Worm (Caenorhabditis elegans) whole organism, late embryonic: ENCODE data around the gene K11E4.1.

Source experiments
- C08G9.2 ChIP-seq: sonication (generic microtip); optimal IDR thresholded peaks from 2 replicates; lab custom pipeline; 2016; ENCODE audit warnings: mild to moderate bottlenecking, missing genetic modification characterization, moderate library complexity, missing compliant biosample characterization
- K09A11.1 ChIP-seq: sonication (generic microtip); optimal IDR thresholded peaks from 2 replicates; lab custom pipeline; 2017; ENCODE audit warnings: antibody characterized with exemption, mild to moderate bottlenecking, missing genetic modification characterization, missing compliant biosample characterization; ENCODE audit not compliant: insufficient read depth
- ceh-18 ChIP-seq: sonication (generic microtip); optimal IDR thresholded peaks from 2 replicates; lab custom pipeline; 2016; ENCODE audit warnings: missing genetic modification characterization, missing compliant biosample characterization
- ceh-30 ChIP-seq: fragments of 150-350 bp; optimal IDR thresholded peaks from 2 replicates; lab custom pipeline; 2014; ENCODE audit warnings: missing biosample characterization, missing genetic modification characterization
- ceh-31 ChIP-seq: sonication (generic microtip); optimal IDR thresholded peaks from 2 replicates; lab custom pipeline; 2016; ENCODE audit warnings: missing genetic modification characterization, missing compliant biosample characterization
- ceh-34 ChIP-seq: sonication (generic microtip); optimal IDR thresholded peaks from 2 replicates; lab custom pipeline; 2016; ENCODE audit warnings: mild to moderate bottlenecking, missing genetic modification characterization, missing compliant biosample characterization
- dmd-4 ChIP-seq: sonication (generic microtip); optimal IDR thresholded peaks from 2 replicates; lab custom pipeline; 2016; ENCODE audit warnings: borderline replicate concordance, missing genetic modification characterization, missing compliant biosample characterization
- elt-2 ChIP-seq: sonication (generic microtip); optimal IDR thresholded peaks from 2 replicates; lab custom pipeline; 2016; ENCODE audit warnings: missing genetic modification reagents, missing genetic modification characterization, missing compliant biosample characterization
- elt-4 ChIP-seq: sonication (generic microtip); optimal IDR thresholded peaks from 2 replicates; lab custom pipeline; 2016; ENCODE audit warnings: missing genetic modification characterization, missing compliant biosample characterization
- ets-4 ChIP-seq: sonication (generic microtip); optimal IDR thresholded peaks from 2 replicates; lab custom pipeline; 2016; ENCODE audit warnings: missing genetic modification characterization, missing compliant biosample characterization
- fkh-10 ChIP-seq: fragments of 150-350 bp; optimal IDR thresholded peaks from 2 replicates; lab custom pipeline; 2014; ENCODE audit warnings: missing biosample characterization, missing genetic modification reagents, missing genetic modification characterization
- fkh-6 ChIP-seq: sonication (generic microtip); optimal IDR thresholded peaks from 2 replicates; lab custom pipeline; 2016; ENCODE audit warnings: missing genetic modification characterization, missing compliant biosample characterization
- hlh-13 ChIP-seq: fragments of 200-800 bp; sonication (Bioruptor generic); optimal IDR thresholded peaks from 2 replicates; lab custom pipeline; 2018; ENCODE audit warnings: mild to moderate bottlenecking, missing genetic modification characterization, missing compliant biosample characterization
- hlh-6 ChIP-seq: sonication (generic microtip); optimal IDR thresholded peaks from 2 replicates; lab custom pipeline; 2016; ENCODE audit warnings: missing genotype, missing genetic modification characterization, missing compliant biosample characterization
- lin-11 ChIP-seq: fragments of 200-800 bp; sonication (Bioruptor generic); optimal IDR thresholded peaks from 2 replicates; lab custom pipeline; 2018; ENCODE audit warnings: mild to moderate bottlenecking, missing genetic modification characterization, missing compliant biosample characterization
- madf-2 ChIP-seq: sonication (generic microtip); optimal IDR thresholded peaks from 2 replicates; lab custom pipeline; 2017; ENCODE audit warnings: missing genetic modification characterization, missing compliant biosample characterization
- mec-3 ChIP-seq: sonication (generic microtip); optimal IDR thresholded peaks from 2 replicates; lab custom pipeline; 2016; ENCODE audit warnings: borderline replicate concordance, missing genetic modification characterization, missing compliant biosample characterization
- nfya-1 ChIP-seq: sonication (generic microtip); optimal IDR thresholded peaks from 2 replicates; lab custom pipeline; 2017; ENCODE audit warnings: missing genetic modification characterization, mild to moderate bottlenecking, missing compliant biosample characterization, antibody characterized with exemption, moderate library complexity
- nhr-232 ChIP-seq: sonication (generic microtip); optimal IDR thresholded peaks from 2 replicates; lab custom pipeline; 2016; ENCODE audit warnings: missing genetic modification characterization, missing compliant biosample characterization
- odd-2 ChIP-seq: sonication (generic microtip); optimal IDR thresholded peaks from 2 replicates; lab custom pipeline; 2017; ENCODE audit warnings: antibody characterized with exemption, mild to moderate bottlenecking, missing genetic modification characterization, missing compliant biosample characterization
- pag-3 ChIP-seq: sonication (generic microtip); optimal IDR thresholded peaks from 2 replicates; lab custom pipeline; 2016; ENCODE audit warnings: missing compliant biosample characterization, missing genetic modification characterization, borderline replicate concordance
- pat-9 ChIP-seq: fragments of 200-800 bp; sonication (Bioruptor generic); optimal IDR thresholded peaks from 2 replicates; lab custom pipeline; 2018; ENCODE audit warnings: mild to moderate bottlenecking, missing genetic modification characterization, moderate library complexity, missing compliant biosample characterization
- pax-1 ChIP-seq: fragments of 150-350 bp; optimal IDR thresholded peaks from 2 replicates; lab custom pipeline; 2014; ENCODE audit warnings: missing biosample characterization, missing genetic modification characterization
- pha-4 ChIP-seq: fragments of 150-350 bp; optimal IDR thresholded peaks from 2 replicates; lab custom pipeline; 2018; ENCODE audit warnings: missing biosample characterization, missing genetic modification reagents, missing genetic modification characterization
- rnt-1 ChIP-seq: sonication (generic microtip); optimal IDR thresholded peaks from 2 replicates; lab custom pipeline; 2016; ENCODE audit warnings: missing genetic modification characterization, missing compliant biosample characterization
- sox-4 ChIP-seq: sonication (generic microtip); optimal IDR thresholded peaks from 2 replicates; lab custom pipeline; 2017; ENCODE audit warnings: mild to moderate bottlenecking, missing genetic modification characterization, inconsistent platforms, missing compliant biosample characterization
- syd-9 ChIP-seq: sonication (generic microtip); optimal IDR thresholded peaks from 2 replicates; lab custom pipeline; 2016; ENCODE audit warnings: mild to moderate bottlenecking, missing genetic modification characterization, moderate library complexity, missing compliant biosample characterization
- tbx-2 ChIP-seq: sonication (generic microtip); optimal IDR thresholded peaks from 2 replicates; lab custom pipeline; 2016; ENCODE audit warnings: missing genetic modification characterization, missing compliant biosample characterization
- unc-42 ChIP-seq: sonication (generic microtip); optimal IDR thresholded peaks from 2 replicates; lab custom pipeline; 2016; ENCODE audit warnings: missing genotype, missing genetic modification characterization, missing compliant biosample characterization

K11E4.1 gene

DNA sequence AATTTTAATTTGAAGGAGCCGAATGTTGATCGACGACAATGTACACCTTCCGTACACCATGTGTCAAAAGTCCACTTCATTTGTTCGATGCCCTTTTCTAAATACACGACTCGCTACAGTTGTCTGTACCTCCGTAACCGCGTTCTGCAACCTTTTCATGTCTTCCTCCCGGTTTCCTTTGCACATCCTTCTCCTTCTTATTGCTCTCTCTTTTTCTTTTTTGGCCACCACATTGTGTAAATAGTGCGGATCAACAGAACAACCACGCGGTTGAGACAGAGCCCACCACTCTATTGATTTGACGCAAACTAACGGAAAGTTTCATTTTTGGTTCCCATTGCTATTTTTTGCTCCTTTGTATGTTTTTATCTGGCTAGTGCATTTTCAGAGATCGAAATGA lies 29.4 kb downstream of the K11E4.1 start:
- TF ChIP-seq ceh-34 (tag; lab: Kevin White, UChicago) = no peak
- no peak for TF ChIP-seq mec-3 (tag; lab: Kevin White, UChicago)
- no peak for TF ChIP-seq tbx-2 (tag; lab: Kevin White, UChicago)
- no peak for TF ChIP-seq lin-11 (tag; lab: Kevin White, UChicago)
- TF ChIP-seq ceh-18 = no peak
- TF ChIP-seq pha-4 (tag; lab: Kevin White, UChicago) = no peak
- no peak for TF ChIP-seq pat-9
- no peak for TF ChIP-seq odd-2 (tag; lab: Kevin White, UChicago)
- TF ChIP-seq pag-3 (tag; lab: Kevin White, UChicago) = no peak
- TF ChIP-seq madf-2 (tag; lab: Kevin White, UChicago) = no peak

DNA sequence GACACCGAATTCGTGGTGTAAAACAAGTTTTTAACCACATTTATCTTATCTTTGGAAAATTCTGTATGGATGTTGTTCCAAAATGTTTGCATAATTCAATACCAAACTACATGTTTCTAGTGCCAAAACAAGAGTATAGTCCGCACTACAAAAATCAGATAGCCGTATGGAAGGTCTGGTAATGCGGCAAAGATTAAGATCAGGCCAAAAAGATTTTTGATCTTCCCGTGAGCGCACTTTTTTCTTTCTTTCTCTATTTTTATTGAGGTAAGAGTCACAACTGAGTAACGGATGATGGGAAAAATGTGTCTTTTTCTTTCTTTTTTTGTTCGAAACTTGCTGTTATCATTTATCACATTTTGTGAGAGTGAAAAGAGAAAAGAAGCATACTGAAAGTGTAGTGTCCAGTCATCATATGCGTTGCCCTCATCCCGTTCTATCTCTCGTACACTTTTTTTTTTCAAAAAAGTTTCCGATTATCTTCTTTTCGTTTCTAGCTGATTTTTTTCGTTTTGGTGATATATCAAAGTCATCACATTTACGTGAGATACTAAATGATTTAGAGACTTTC lies 30.7 kb downstream of the K11E4.1 start:
- no peak for TF ChIP-seq ceh-30 (tag; lab: Kevin White, UChicago)
- TF ChIP-seq hlh-6 (tag; lab: Kevin White, UChicago) = no peak
- no peak for TF ChIP-seq pax-1 (tag; lab: Kevin White, UChicago)
- no peak for TF ChIP-seq dmd-4 (tag; lab: Kevin White, UChicago)
- TF ChIP-seq ets-4 (tag; lab: Kevin White, UChicago) = no peak
- TF ChIP-seq C08G9.2 = no peak
- TF ChIP-seq ceh-18 = peak; percentile 50
- TF ChIP-seq syd-9 (tag; lab: Kevin White, UChicago) = no peak

- TF ChIP-seq fkh-6 (tag; lab: Kevin White, UChicago) (no peak), elt-2 (tag; lab: Kevin White, UChicago) (no peak), unc-42 (tag; lab: Kevin White, UChicago) (no peak), ets-4 (tag; lab: Kevin White, UChicago) (no peak), nhr-232 (tag; lab: Kevin White, UChicago) (no peak), pag-3 (tag; lab: Kevin White, UChicago) (no peak), mec-3 (tag; lab: Kevin White, UChicago) (no peak), nfya-1 (tag; lab: Kevin White, UChicago) (no peak), rnt-1 (no peak), hlh-13 (GFP tag; lab: Kevin White, UChicago) (no peak), tbx-2 (tag; lab: Kevin White, UChicago) (no peak), lin-11 (tag; lab: Kevin White, UChicago) (no peak)
Observed at ce11 chrX:13745558-13745957, 31.6 kb downstream of the K11E4.1 start.

ce11 chrX:13746231-13746630 lies 32.3 kb downstream of the K11E4.1 start:
- TF ChIP-seq ceh-31 (tag; lab: Kevin White, UChicago) = no peak
- TF ChIP-seq elt-4 (tag; lab: Kevin White, UChicago) = no peak
- no peak for TF ChIP-seq sox-4 (tag; lab: Kevin White, UChicago)
- TF ChIP-seq fkh-10 (GFP tag; lab: Kevin White, UChicago) = no peak
- no peak for TF ChIP-seq syd-9 (tag; lab: Kevin White, UChicago)
- TF ChIP-seq K09A11.1 (tag; lab: Kevin White, UChicago) = no peak
- TF ChIP-seq pha-4 (tag; lab: Kevin White, UChicago) = no peak

DNA sequence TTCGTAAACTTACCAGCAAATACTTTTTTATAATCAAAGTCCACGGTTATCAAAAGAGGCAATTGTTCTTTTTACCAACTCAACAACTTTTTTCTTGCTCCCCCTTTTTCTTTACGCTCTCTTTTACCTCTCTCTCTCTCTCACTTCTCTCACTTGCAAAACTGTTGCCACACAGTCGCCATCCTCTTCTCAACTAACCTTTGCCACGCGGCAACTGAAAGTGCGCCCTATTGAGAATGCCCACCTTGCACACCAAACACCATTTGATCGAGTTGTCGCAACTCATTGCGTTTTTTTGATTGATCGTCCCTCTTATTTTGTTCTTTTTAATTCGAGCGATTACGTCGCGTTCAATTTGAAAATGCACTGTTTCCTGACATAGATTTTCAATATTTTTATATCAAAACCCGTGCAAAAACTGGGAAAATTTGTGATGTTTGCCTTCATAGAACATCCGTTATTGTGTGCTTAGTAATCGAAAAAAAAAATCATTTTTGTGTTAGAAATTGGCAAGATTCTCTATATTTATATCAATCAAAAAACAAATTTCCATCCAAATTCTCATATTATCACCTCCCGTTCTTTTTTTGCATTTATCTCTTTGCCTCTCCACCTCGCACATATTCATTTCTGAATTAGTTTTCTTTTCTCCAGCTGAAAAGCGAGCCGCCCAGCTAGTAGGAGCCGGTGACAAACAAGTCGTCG lies 32.9 kb downstream of the K11E4.1 start, which contains the start of gene nhr-71:
Gene nhr-71 (plus strand): TSS at position 655 of the 705 bp plus-strand sequence.
- TF ChIP-seq tbx-2 (tag; lab: Kevin White, UChicago) (peak; percentile 31), madf-2 (tag; lab: Kevin White, UChicago) (no peak)
